Fruit fly (Drosophila melanogaster): ENCODE results near the gene Sfxn1-3.
A peak's percentile ranks its signal among the peaks of the same experiment; 100 is the strongest.

Sfxn1-3 gene

dm6 chr3R:4362010-4362409 lies 16.4 kb upstream of the Sfxn1-3 start:
- no peak for TF ChIP-seq Pif1B (GFP tag; optimal IDR thresholded peaks at IDR 0.05)
- no peak for TF ChIP-seq gl (tag; optimal IDR thresholded peaks at IDR 0.05)
- no peak for TF ChIP-seq CG10348 (GFP tag; IDR thresholded peaks at IDR 0.05)
- TF ChIP-seq fd96Ca (GFP tag; IDR thresholded peaks at IDR 0.05), result no peak
- no peak for TF ChIP-seq CG12605 (GFP tag; IDR thresholded peaks at IDR 0.05)
- no peak for TF ChIP-seq CG9948 (tag; optimal IDR thresholded peaks at IDR 0.05)
- no peak for TF ChIP-seq CG13204 (GFP tag; optimal IDR thresholded peaks at IDR 0.05)
- no peak for TF ChIP-seq CG34367 (tag; optimal IDR thresholded peaks at IDR 0.05)
- TF ChIP-seq CG14655 (GFP tag; optimal IDR thresholded peaks at IDR 0.05), result no peak
- no peak for TF ChIP-seq EcR (GFP tag; optimal IDR thresholded peaks at IDR 0.05)
- no peak for TF ChIP-seq CG8301 (tag; optimal IDR thresholded peaks at IDR 0.05)
- TF ChIP-seq CG17806 (tag; optimal IDR thresholded peaks at IDR 0.05), result no peak
- TF ChIP-seq CG8159 (tag; optimal IDR thresholded peaks at IDR 0.05), result no peak
- TF ChIP-seq D1 (tag; optimal IDR thresholded peaks at IDR 0.05), result no peak
- TF ChIP-seq Ets98B (GFP tag; IDR thresholded peaks at IDR 0.05), result no peak

dm6 chr3R:4381079-4381919 lies 2.9 kb downstream of the Sfxn1-3 start, which contains the start of gene Cont:
TSS of gene Cont (plus strand) at chr3R:4381306.
- TF ChIP-seq CG15710 (tag; optimal IDR thresholded peaks at IDR 0.05) (no peak), gl (tag; optimal IDR thresholded peaks at IDR 0.05) (no peak), CG12605 (GFP tag; IDR thresholded peaks at IDR 0.05) (no peak), CG14655 (GFP tag; optimal IDR thresholded peaks at IDR 0.05) (no peak)

DNA sequence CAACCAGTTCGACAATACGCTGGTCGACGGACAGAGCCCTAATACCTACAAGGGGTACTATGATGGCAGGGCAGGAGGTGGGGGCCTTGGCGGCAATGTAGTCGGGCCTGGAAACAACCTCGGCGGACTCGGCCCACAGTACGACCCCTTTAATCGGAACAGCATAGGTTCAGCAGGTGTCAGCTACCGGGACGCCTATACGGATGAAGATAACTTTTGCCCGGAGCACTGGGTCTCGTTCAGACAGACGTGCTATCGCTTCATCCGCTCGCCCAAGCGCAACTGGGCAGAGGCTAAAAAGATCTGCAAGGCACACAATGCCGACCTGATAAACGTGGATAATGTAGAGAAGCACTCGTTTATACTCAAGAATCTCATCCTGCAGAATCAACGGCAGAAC lies 3.8 kb downstream of the Sfxn1-3 start:
- no peak for TF ChIP-seq CG34367 (tag; optimal IDR thresholded peaks at IDR 0.05)
- TF ChIP-seq CG10348 (GFP tag; IDR thresholded peaks at IDR 0.05), result no peak
- no peak for TF ChIP-seq gl (tag; optimal IDR thresholded peaks at IDR 0.05)
- TF ChIP-seq Pif1A (GFP tag; optimal IDR thresholded peaks at IDR 0.05), result no peak
- TF ChIP-seq rn (GFP tag; IDR thresholded peaks at IDR 0.05), result no peak
- no peak for TF ChIP-seq CG13204 (GFP tag; optimal IDR thresholded peaks at IDR 0.05)
- TF ChIP-seq CG17806 (tag; optimal IDR thresholded peaks at IDR 0.05), result no peak
- TF ChIP-seq CG32121 (GFP tag; IDR thresholded peaks at IDR 0.05), result no peak
- no peak for TF ChIP-seq D1 (tag; optimal IDR thresholded peaks at IDR 0.05)
- TF ChIP-seq CG8301 (tag; optimal IDR thresholded peaks at IDR 0.05), result no peak
- TF ChIP-seq EcR (GFP tag; optimal IDR thresholded peaks at IDR 0.05), result no peak

- peak; percentile 29; the same call in 1 of the 3 replicates for TF ChIP-seq CG4496 (GFP tag; IDR thresholded peaks at IDR 0.05)
- TF ChIP-seq CG15710 (tag; optimal IDR thresholded peaks at IDR 0.05), result peak; percentile 16
- TF ChIP-seq fd96Ca (GFP tag; IDR thresholded peaks at IDR 0.05), result no peak
- TF ChIP-seq EcR (GFP tag; optimal IDR thresholded peaks at IDR 0.05), result peak; percentile 8
- peak; percentile 29 for TF ChIP-seq CG32121 (GFP tag; IDR thresholded peaks at IDR 0.05)
- peak; percentile 1 for TF ChIP-seq CG34367 (tag; optimal IDR thresholded peaks at IDR 0.05)
- TF ChIP-seq Snoo (tag; optimal IDR thresholded peaks at IDR 0.05), result peak; percentile 24
- no peak for TF ChIP-seq gl (tag; optimal IDR thresholded peaks at IDR 0.05)
- peak; percentile 15; the same call in 1 of the 2 replicates for TF ChIP-seq Ets98B (GFP tag; IDR thresholded peaks at IDR 0.05)
These were observed 9.1 kb downstream of the Sfxn1-3 start, which contains the start of gene tub for dm6 chr3R:4387490-4387889. TSS of gene tub (plus strand) at chr3R:4387742.

dm6 chr3R:4390133-4390532 lies 11.7 kb downstream of the Sfxn1-3 start, which contains the start of gene CG14646:
TSS of gene CG14646 (plus strand) at chr3R:4390366.
- TF ChIP-seq CG9948 (tag; optimal IDR thresholded peaks at IDR 0.05) (no peak), CG4496 (GFP tag; IDR thresholded peaks at IDR 0.05) (peak; percentile 12; the same call in 1 of the 3 replicates), Pif1A (GFP tag; optimal IDR thresholded peaks at IDR 0.05) (no peak)

DNA sequence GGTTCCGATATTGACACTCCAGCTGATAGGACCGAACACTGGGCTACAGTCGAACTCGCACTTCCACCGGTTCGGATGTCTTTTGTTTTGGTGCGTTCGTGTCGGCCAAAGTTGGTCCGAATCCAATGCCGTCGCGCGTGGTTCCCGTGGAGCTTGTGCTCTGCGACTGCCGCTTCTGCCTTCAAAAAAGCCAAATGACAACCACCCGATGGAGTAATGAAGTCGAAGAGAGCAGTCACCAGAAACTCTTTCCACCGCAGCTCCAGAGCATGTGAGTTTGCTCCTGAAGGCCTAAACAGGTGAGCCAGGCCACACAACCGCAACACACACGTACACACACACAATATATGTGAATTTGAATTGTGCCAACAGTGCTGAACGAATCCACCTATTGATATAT lies 15.7 kb downstream of the Sfxn1-3 start, which contains the start of gene CG34112:
Gene CG34112 (minus strand): TSS at position 143 of the 400 bp plus-strand sequence.
- no peak for TF ChIP-seq Pif1A (GFP tag; optimal IDR thresholded peaks at IDR 0.05)
- no peak for TF ChIP-seq CG14655 (GFP tag; optimal IDR thresholded peaks at IDR 0.05)
- no peak for TF ChIP-seq CG9948 (tag; optimal IDR thresholded peaks at IDR 0.05)
- no peak for TF ChIP-seq Snoo (tag; optimal IDR thresholded peaks at IDR 0.05)
- TF ChIP-seq Ets98B (GFP tag; IDR thresholded peaks at IDR 0.05), result 0 out of 2 replicates have a peak, but pooled peaks have one; percentile 23
- TF ChIP-seq CG10348 (GFP tag; IDR thresholded peaks at IDR 0.05), result no peak
- no peak for TF ChIP-seq CG32121 (GFP tag; IDR thresholded peaks at IDR 0.05)
- no peak for TF ChIP-seq D1 (tag; optimal IDR thresholded peaks at IDR 0.05)
- no peak for TF ChIP-seq CG17806 (tag; optimal IDR thresholded peaks at IDR 0.05)
- 0 out of 2 replicates have a peak, but pooled peaks have one; percentile 16 for TF ChIP-seq CG12605 (GFP tag; IDR thresholded peaks at IDR 0.05)
- TF ChIP-seq CG8159 (tag; optimal IDR thresholded peaks at IDR 0.05), result no peak
- no peak for TF ChIP-seq CG8301 (tag; optimal IDR thresholded peaks at IDR 0.05)
- TF ChIP-seq CG4496 (GFP tag; IDR thresholded peaks at IDR 0.05), result 0 out of 3 replicates have a peak, but pooled peaks have one; percentile 37
- TF ChIP-seq gl (tag; optimal IDR thresholded peaks at IDR 0.05), result no peak
- no peak for TF ChIP-seq CG34367 (tag; optimal IDR thresholded peaks at IDR 0.05)
